Worm (Caenorhabditis elegans): ENCODE data around the gene tbc-12.

The tbc-12 gene

ce11 chrX:2552210-2552674, 20.0 kb upstream of the tbc-12 start, which contains the start of gene aat-3:
aat-3 (plus strand) TSS chrX:2552260.
- TF ChIP-seq blmp-1 (tag; optimal IDR thresholded peaks at IDR 0.05), result no peak
- peak; percentile 71 for TF ChIP-seq mls-2 (tag; optimal IDR thresholded peaks at IDR 0.05)
- no peak for TF ChIP-seq ceh-43 (GFP tag; optimal IDR thresholded peaks at IDR 0.05)
- TF ChIP-seq unc-120 (tag; optimal IDR thresholded peaks at IDR 0.05; ENCODE audit: poor library complexity, severe bottlenecking), result peak; percentile 8
- TF ChIP-seq ham-2 (GFP tag; optimal IDR thresholded peaks at IDR 0.05), result no peak
- no peak for TF ChIP-seq unc-39 (tag; optimal IDR thresholded peaks at IDR 0.05)
- TF ChIP-seq sptf-1 (tag; optimal IDR thresholded peaks at IDR 0.05), result peak; percentile 40
- peak; percentile 10 for TF ChIP-seq cnd-1 (tag; optimal IDR thresholded peaks at IDR 0.05)
- no peak for TF ChIP-seq flh-1 (GFP tag; optimal IDR thresholded peaks at IDR 0.05)
- TF ChIP-seq elt-3 (tag; optimal IDR thresholded peaks at IDR 0.05), result no peak
- no peak for TF ChIP-seq unc-62 (GFP tag; optimal IDR thresholded peaks at IDR 0.05)
- no peak for TF ChIP-seq lin-13 (tag; optimal IDR thresholded peaks at IDR 0.05)
- TF ChIP-seq ceh-83 (GFP tag; optimal IDR thresholded peaks at IDR 0.05), result no peak
- TF ChIP-seq mep-1 (tag; optimal IDR thresholded peaks at IDR 0.05), result peak; percentile 16
- TF ChIP-seq nhr-2 (tag; optimal IDR thresholded peaks at IDR 0.05), result peak; percentile 88
- no peak for TF ChIP-seq M03D4.4 (tag; optimal IDR thresholded peaks at IDR 0.05)
- no peak for TF ChIP-seq hlh-1 (tag; optimal IDR thresholded peaks at IDR 0.05)
- TF ChIP-seq drap-1 (GFP tag; optimal IDR thresholded peaks at IDR 0.05), result peak; percentile 49
- TF ChIP-seq zip-8 (tag; optimal IDR thresholded peaks at IDR 0.05), result no peak

ce11 chrX:2551450-2551849, 19.2 kb upstream of the tbc-12 start:
- TF ChIP-seq mep-1 (tag; optimal IDR thresholded peaks at IDR 0.05) (no peak), mab-5 (tag; optimal IDR thresholded peaks at IDR 0.05) (no peak), unc-39 (tag; optimal IDR thresholded peaks at IDR 0.05) (no peak), cnd-1 (tag; optimal IDR thresholded peaks at IDR 0.05) (no peak), pha-4 (tag; optimal IDR thresholded peaks at IDR 0.05) (no peak), zip-8 (tag; optimal IDR thresholded peaks at IDR 0.05) (no peak), ceh-39 (tag; optimal IDR thresholded peaks at IDR 0.05) (no peak), blmp-1 (tag; optimal IDR thresholded peaks at IDR 0.05) (no peak), sptf-1 (tag; optimal IDR thresholded peaks at IDR 0.05) (no peak), sem-2 (GFP tag; optimal IDR thresholded peaks at IDR 0.05) (no peak), elt-1 (tag; optimal IDR thresholded peaks at IDR 0.05; ENCODE audit: borderline replicate concordance, insufficient read depth) (no peak), snpc-4 (tag; optimal IDR thresholded peaks at IDR 0.05) (no peak), nhr-28 (tag; optimal IDR thresholded peaks at IDR 0.05) (no peak)

ce11 chrX:2550665-2551064, 18.4 kb upstream of the tbc-12 start:
- TF ChIP-seq drap-1 (GFP tag; optimal IDR thresholded peaks at IDR 0.05) (no peak), ces-1 (GFP tag; optimal IDR thresholded peaks at IDR 0.05) (peak; percentile 1)

ce11 chrX:2549322-2549721, 17.1 kb upstream of the tbc-12 start:
- peak; percentile 85 for TF ChIP-seq sem-2 (GFP tag; optimal IDR thresholded peaks at IDR 0.05)
- TF ChIP-seq blmp-1 (tag; optimal IDR thresholded peaks at IDR 0.05), result no peak
- TF ChIP-seq nhr-12 (tag; optimal IDR thresholded peaks at IDR 0.05), result no peak
- TF ChIP-seq lin-13 (tag; optimal IDR thresholded peaks at IDR 0.05), result peak; percentile 16
- no peak for TF ChIP-seq zip-8 (tag; optimal IDR thresholded peaks at IDR 0.05)
- TF ChIP-seq sptf-1 (tag; optimal IDR thresholded peaks at IDR 0.05), result peak; percentile 92
- peak; percentile 78 for TF ChIP-seq bed-3 (GFP tag; optimal IDR thresholded peaks at IDR 0.05)
- TF ChIP-seq lin-32 (GFP tag; optimal IDR thresholded peaks at IDR 0.05), result peak; percentile 82
- TF ChIP-seq hlh-1 (tag; optimal IDR thresholded peaks at IDR 0.05), result peak; percentile 69
- no peak for TF ChIP-seq elt-3 (tag; optimal IDR thresholded peaks at IDR 0.05)
- TF ChIP-seq elt-1 (tag; optimal IDR thresholded peaks at IDR 0.05; ENCODE audit: borderline replicate concordance, insufficient read depth), result no peak
- no peak for TF ChIP-seq ceh-39 (tag; optimal IDR thresholded peaks at IDR 0.05)
- peak; percentile 59 for TF ChIP-seq unc-62 (GFP tag; optimal IDR thresholded peaks at IDR 0.05)
- peak; percentile 82 for TF ChIP-seq flh-1 (GFP tag; optimal IDR thresholded peaks at IDR 0.05)
- TF ChIP-seq nhr-28 (tag; optimal IDR thresholded peaks at IDR 0.05), result no peak
- no peak for TF ChIP-seq ces-1 (GFP tag; optimal IDR thresholded peaks at IDR 0.05)
- TF ChIP-seq ceh-43 (GFP tag; optimal IDR thresholded peaks at IDR 0.05), result peak; percentile 84
- TF ChIP-seq M03D4.4 (tag; optimal IDR thresholded peaks at IDR 0.05), result peak; percentile 89
- TF ChIP-seq nhr-237 (tag; optimal IDR thresholded peaks at IDR 0.05), result peak; percentile 41
- no peak for TF ChIP-seq nhr-2 (tag; optimal IDR thresholded peaks at IDR 0.05)
- TF ChIP-seq ceh-83 (GFP tag; optimal IDR thresholded peaks at IDR 0.05), result peak; percentile 95
- peak; percentile 50 for TF ChIP-seq tbx-8 (GFP tag; optimal IDR thresholded peaks at IDR 0.05)
- no peak for TF ChIP-seq mab-5 (tag; optimal IDR thresholded peaks at IDR 0.05)
- peak; percentile 94 for TF ChIP-seq mls-2 (tag; optimal IDR thresholded peaks at IDR 0.05)
- no peak for TF ChIP-seq unc-39 (tag; optimal IDR thresholded peaks at IDR 0.05)
- TF ChIP-seq ham-2 (GFP tag; optimal IDR thresholded peaks at IDR 0.05), result peak; percentile 90
- peak; percentile 90 for TF ChIP-seq drap-1 (GFP tag; optimal IDR thresholded peaks at IDR 0.05)
- TF ChIP-seq snpc-4 (tag; optimal IDR thresholded peaks at IDR 0.05), result no peak
- peak; percentile 34 for TF ChIP-seq mep-1 (tag; optimal IDR thresholded peaks at IDR 0.05)
- peak; percentile 93 for TF ChIP-seq cnd-1 (tag; optimal IDR thresholded peaks at IDR 0.05)
- TF ChIP-seq unc-120 (tag; optimal IDR thresholded peaks at IDR 0.05; ENCODE audit: poor library complexity, severe bottlenecking), result peak; percentile 86
- no peak for TF ChIP-seq nhr-76 (tag; optimal IDR thresholded peaks at IDR 0.05)
- TF ChIP-seq pha-4 (tag; optimal IDR thresholded peaks at IDR 0.05), result peak; percentile 33

Data from whole organism, mixed stage, embryonic.